Worm (Caenorhabditis elegans): ENCODE data around the gene srab-26.

DNA sequence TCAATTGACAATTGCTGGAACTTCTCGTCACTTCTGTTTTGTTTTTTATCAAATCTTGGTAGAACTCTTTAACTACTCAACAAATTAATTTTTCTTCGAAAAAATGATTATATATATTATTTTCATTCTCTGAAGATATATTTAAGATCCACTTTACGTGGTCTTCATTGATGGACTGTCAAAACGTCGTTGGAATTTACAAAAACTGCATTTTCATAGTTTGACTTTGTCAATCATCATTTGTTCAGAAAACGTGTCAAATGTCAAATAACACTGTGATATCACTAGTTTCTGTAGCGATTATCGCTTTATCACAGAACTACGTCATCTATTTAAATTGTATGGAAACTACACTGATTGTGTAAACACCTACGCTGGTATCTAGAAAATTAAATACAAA, 45.1 kb upstream of the srab-26 start:
- TF ChIP-seq pat-9 (tag; optimal IDR thresholded peaks at IDR 0.05) = no peak
- no peak for TF ChIP-seq ref-2 (tag; optimal IDR thresholded peaks at IDR 0.05)
- no peak for TF ChIP-seq pqm-1 (tag; optimal IDR thresholded peaks at IDR 0.05)
- TF ChIP-seq pha-2 (tag; optimal IDR thresholded peaks at IDR 0.05) = no peak
- TF ChIP-seq ets-4 (tag; optimal IDR thresholded peaks at IDR 0.05) = no peak
- no peak for TF ChIP-seq fkh-10 (GFP tag; optimal IDR thresholded peaks at IDR 0.05)
- TF ChIP-seq ttx-3 (tag; optimal IDR thresholded peaks at IDR 0.05) = no peak
- TF ChIP-seq hlh-8 (tag; optimal IDR thresholded peaks at IDR 0.05) = no peak
- TF ChIP-seq mec-3 (tag; optimal IDR thresholded peaks at IDR 0.05; ENCODE audit: borderline replicate concordance) = no peak
- no peak for TF ChIP-seq hlh-30 (tag; optimal IDR thresholded peaks at IDR 0.05; ENCODE audit: insufficient read depth)
- TF ChIP-seq elt-2 (tag; optimal IDR thresholded peaks at IDR 0.05) = peak; percentile 18

Measured in whole organism, late embryonic.